Worm (Caenorhabditis elegans) whole organism, L3 larva: ENCODE measurements around the gene best-1.

Experiments
- R02D3.7 ChIP-seq: fragments of 150-350 bp; optimal IDR thresholded peaks from 2 replicates; lab custom pipeline; 2014; ENCODE audit warnings: missing biosample characterization, missing genetic modification characterization
- ceh-82 ChIP-seq: fragments of 150-350 bp; optimal IDR thresholded peaks from 2 replicates; lab custom pipeline; 2014; ENCODE audit warnings: missing biosample characterization, missing genetic modification characterization
- daf-12 ChIP-seq: fragments of 150-350 bp; optimal IDR thresholded peaks from 2 replicates; lab custom pipeline; 2014; ENCODE audit warnings: missing biosample characterization, missing genetic modification reagents, missing genetic modification characterization
- elt-2 ChIP-seq: sonication (generic microtip); optimal IDR thresholded peaks from 2 replicates; lab custom pipeline; 2016; ENCODE audit warnings: missing genetic modification reagents, mild to moderate bottlenecking, missing genetic modification characterization, missing compliant biosample characterization
- fos-1 ChIP-seq: fragments of 150-350 bp; optimal IDR thresholded peaks from 2 replicates; lab custom pipeline; 2014; ENCODE audit warnings: missing biosample characterization, missing genetic modification characterization
- lin-15B ChIP-seq: fragments of 150-350 bp; optimal IDR thresholded peaks from 2 replicates; lab custom pipeline; 2014; ENCODE audit warnings: missing biosample characterization, missing genetic modification characterization
- nhr-12 ChIP-seq: fragments of 150-350 bp; optimal IDR thresholded peaks from 2 replicates; lab custom pipeline; 2014; ENCODE audit warnings: missing biosample characterization, missing genetic modification characterization
- nhr-25 ChIP-seq: sonication (generic microtip); optimal IDR thresholded peaks from 2 replicates; lab custom pipeline; 2017; ENCODE audit warnings: missing biosample characterization, missing genetic modification characterization
- nhr-43 ChIP-seq: sonication (generic microtip); optimal IDR thresholded peaks from 2 replicates; lab custom pipeline; 2016; ENCODE audit warnings: mild to moderate bottlenecking, missing genetic modification characterization, missing compliant biosample characterization; ENCODE audit not compliant: poor library complexity, severe bottlenecking
- nhr-77 ChIP-seq: fragments of 150-350 bp; optimal IDR thresholded peaks from 2 replicates; lab custom pipeline; 2014; ENCODE audit warnings: missing biosample characterization, missing genetic modification characterization
- pha-4 ChIP-seq: fragments of 150-350 bp; optimal IDR thresholded peaks from 2 replicates; lab custom pipeline; 2014; ENCODE audit warnings: missing biosample characterization, missing genetic modification reagents, missing genetic modification characterization
- snpc-4 ChIP-seq: fragments of 150-350 bp; optimal IDR thresholded peaks from 2 replicates; lab custom pipeline; 2014; ENCODE audit warnings: missing biosample characterization, missing genetic modification characterization
- unc-39 ChIP-seq: sonication (generic microtip); optimal IDR thresholded peaks from 4 replicates; lab custom pipeline; 2017; ENCODE audit warnings: missing biosample characterization, missing genetic modification characterization
- ztf-11 ChIP-seq: fragments of 150-350 bp; optimal IDR thresholded peaks from 2 replicates; lab custom pipeline; 2014; ENCODE audit warnings: missing biosample characterization, missing genetic modification characterization

DNA sequence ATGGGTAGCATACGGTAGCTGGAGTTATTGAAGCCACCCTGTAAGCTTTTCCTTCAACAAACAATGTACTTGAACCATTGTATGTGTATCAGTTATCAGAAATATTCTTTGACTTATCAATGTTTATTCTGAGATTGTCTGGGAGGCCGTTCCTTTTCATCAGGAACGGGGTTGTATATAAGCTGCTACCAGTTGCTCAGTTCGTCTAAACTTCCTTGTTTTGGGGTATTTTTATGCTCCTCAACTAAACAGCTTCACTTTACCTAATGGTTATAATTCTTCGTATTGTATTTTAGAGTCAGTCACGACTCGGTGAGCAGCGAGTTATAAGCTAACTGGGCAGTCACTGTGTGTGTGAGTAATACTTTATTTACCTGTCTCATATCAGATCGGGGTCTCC, 23.9 kb downstream of the best-1 start:
- TF ChIP-seq snpc-4 (tag; lab: Kevin White, UChicago): no peak
- no peak for TF ChIP-seq daf-12 (tag; lab: Kevin White, UChicago)
- TF ChIP-seq nhr-12: no peak
- TF ChIP-seq unc-39 (tag; lab: Kevin White, UChicago): no peak
- TF ChIP-seq nhr-25 (tag; lab: Kevin White, UChicago): no peak
- TF ChIP-seq pha-4 (tag; lab: Kevin White, UChicago): peak; percentile 17
- no peak for TF ChIP-seq fos-1 (tag; lab: Kevin White, UChicago)
- no peak for TF ChIP-seq nhr-77 (tag; lab: Kevin White, UChicago)
- TF ChIP-seq R02D3.7 (tag; lab: Kevin White, UChicago): no peak
- TF ChIP-seq ceh-82 (tag; lab: Kevin White, UChicago): no peak
- TF ChIP-seq elt-2: no peak
- TF ChIP-seq ztf-11: no peak
- no peak for TF ChIP-seq nhr-43 (tag; lab: Kevin White, UChicago)
- TF ChIP-seq lin-15B (tag; lab: Kevin White, UChicago): no peak
